Fruit fly (Drosophila melanogaster): Measurements from ENCODE around the gene CG8997.
A peak's percentile ranks its signal among the peaks of the same experiment; 100 is the strongest.

CG8997 gene

DNA sequence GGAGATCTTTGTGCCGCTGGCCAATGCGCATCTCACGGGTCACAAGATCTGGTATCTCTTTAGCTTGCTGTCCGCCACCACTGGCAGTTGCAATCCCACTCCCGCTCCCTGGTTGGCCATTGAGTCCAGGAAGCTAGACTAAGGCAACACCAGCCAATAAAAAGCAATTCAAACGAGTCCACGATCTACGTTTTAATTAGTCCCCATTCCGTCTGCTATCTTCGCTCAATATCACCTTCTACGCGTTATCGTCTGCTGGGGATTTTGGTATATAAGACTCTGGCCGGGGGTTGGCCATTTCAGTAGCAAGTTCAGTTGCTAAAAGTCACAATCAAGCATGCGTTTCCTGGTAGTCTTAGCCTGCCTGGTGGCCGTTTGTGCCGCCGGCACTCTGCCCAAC lies 2.5 kb upstream of the CG8997 start, which contains the start of gene CG7953:
CG7953 (plus strand) TSS at position 301 of the 400 bp plus-strand sequence.
- TF ChIP-seq noc (tag; optimal IDR thresholded peaks at IDR 0.05): no peak

DNA sequence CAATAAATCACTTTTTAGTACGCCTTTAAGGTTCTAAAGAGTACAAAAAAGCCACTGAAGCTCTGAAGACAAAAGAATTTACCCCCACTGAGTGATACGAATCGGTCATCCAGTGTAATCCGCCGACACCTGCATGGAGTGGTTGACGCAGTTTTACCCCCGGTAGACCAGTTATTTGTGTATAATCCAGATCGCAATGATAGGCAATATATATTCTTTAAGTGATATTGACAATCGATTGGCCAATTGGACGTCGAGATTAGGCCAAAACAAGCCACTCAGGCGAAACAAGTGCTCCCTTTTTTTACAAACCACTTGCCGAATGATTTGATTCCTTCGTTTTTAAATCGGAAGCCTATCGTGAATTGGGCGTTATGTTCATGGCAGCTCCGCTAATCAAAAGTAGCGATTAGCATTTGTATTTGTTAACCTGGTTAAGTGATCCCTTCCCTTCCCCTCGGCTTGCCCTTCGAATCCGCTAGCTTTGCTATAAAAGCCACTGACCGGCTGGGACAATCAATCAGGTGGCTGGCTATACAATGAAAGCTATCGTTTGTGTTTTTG lies 1.2 kb upstream of the CG8997 start, which contains the start of gene CG7916:
CG7916 (plus strand) TSS at position 514 of the 564 bp plus-strand sequence.
- TF ChIP-seq noc (tag; optimal IDR thresholded peaks at IDR 0.05): no peak

DNA sequence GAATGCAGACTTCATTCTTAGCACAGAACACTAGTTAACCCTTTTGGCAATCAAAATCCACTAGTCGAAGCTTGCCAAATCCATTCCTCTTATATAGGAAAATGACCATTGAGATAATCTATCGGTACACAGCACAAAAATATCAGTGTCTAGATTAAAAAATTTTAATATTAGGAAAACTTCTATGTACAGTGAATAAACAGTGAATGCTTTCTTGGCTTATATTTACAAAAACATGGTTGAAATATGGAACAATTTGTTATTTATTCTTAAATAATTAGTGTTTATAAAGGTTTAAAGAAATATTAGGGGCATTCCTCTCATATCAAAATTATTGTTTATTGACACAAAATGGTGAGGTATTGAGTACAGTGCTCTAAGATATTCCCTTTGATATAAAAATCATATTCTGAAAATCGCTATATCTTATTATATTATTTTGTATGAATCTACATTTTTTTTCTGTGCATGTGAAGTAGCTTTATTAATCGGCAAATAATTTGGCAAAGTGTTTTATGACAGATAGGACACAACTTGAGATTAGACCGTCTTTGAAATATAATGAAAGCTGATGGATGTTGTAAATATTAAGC lies 1.3 kb downstream of the CG8997 start, which contains the start of gene CG33306:
CG33306 (minus strand) TSS at position 51 of the 593 bp plus-strand sequence.
- peak; percentile 92 for TF ChIP-seq noc (tag; optimal IDR thresholded peaks at IDR 0.05)

DNA sequence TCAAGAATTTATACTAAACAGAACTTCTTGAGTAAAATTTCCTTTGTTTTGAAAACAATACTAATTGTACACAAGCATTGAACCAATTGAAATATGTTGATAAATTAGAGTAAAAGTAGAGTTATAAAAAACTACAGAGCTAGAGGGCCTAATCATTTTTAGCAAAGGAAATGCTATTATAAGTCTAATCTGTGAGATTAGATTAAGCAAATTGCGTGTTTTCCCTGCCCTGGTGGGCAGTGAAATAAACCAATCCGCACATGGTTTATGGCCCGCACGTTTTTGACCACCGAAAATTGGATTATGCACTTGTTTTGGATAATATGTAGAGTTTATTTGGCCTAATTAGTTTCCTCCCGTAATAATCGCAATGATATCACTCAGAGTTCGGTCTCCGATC lies 2.6 kb downstream of the CG8997 start:
- no peak for TF ChIP-seq noc (tag; optimal IDR thresholded peaks at IDR 0.05)

DNA sequence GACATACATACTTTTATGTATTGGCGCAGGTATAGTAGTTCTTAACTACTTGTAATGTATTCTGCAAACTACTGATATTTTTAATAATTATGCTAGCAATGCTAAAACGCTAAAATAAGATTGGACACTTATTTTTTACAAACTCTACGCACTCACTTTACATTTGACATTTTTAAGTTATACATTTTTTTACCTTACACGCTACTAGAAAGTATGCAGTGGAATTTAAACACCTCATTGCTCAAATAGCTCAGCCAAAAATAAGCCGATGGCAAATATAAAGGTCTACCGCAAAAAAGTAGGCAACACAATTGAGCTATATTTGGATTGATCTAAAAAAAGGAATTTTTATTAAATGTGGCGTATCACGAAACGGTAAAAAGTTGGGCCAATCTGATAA lies 3.0 kb downstream of the CG8997 start:
- TF ChIP-seq noc (tag; optimal IDR thresholded peaks at IDR 0.05): no peak

DNA sequence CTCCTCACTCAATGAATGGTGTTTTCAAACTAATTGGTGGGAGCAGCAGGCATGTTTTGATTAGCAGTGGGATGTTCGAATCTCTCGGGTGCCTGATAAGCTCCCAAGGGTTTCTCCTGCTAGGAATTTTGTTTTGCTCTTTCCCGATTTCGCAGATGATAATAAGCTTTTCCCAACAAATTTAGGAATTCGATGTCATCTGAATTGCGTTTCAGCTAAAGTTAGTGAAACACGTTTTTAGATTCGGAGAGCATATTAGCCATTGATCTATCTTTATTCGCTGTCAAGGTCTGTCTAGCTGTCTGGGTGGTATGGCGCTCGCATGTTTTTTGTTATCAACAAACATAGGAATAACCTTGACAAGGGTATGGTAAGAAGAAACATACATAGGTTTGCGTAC lies 3.6 kb downstream of the CG8997 start, which contains the start of gene CG33307:
CG33307 (minus strand) TSS at position 13 of the 400 bp plus-strand sequence.
- peak; percentile 61 for TF ChIP-seq noc (tag; optimal IDR thresholded peaks at IDR 0.05)

DNA sequence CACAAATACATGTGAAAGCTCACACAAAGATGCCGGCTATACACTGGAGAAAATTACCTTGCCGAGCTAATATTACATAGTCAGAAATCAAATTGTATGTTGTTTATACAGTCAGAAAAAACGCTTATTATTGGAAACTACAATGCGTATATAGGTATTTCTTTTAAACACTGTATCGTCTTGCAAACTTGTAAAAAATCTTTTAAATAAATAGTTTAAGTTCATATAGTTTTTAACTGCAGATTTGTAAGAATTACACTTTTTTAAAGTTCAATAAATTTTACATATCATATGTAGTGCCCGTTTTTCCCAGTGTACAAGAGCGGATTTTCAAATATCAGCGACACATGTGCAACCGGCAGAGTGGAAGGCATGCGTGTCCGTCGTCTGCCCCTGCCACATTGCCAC lies 5.4 kb downstream of the CG8997 start:
- peak; percentile 82 for TF ChIP-seq noc (tag; optimal IDR thresholded peaks at IDR 0.05)

DNA sequence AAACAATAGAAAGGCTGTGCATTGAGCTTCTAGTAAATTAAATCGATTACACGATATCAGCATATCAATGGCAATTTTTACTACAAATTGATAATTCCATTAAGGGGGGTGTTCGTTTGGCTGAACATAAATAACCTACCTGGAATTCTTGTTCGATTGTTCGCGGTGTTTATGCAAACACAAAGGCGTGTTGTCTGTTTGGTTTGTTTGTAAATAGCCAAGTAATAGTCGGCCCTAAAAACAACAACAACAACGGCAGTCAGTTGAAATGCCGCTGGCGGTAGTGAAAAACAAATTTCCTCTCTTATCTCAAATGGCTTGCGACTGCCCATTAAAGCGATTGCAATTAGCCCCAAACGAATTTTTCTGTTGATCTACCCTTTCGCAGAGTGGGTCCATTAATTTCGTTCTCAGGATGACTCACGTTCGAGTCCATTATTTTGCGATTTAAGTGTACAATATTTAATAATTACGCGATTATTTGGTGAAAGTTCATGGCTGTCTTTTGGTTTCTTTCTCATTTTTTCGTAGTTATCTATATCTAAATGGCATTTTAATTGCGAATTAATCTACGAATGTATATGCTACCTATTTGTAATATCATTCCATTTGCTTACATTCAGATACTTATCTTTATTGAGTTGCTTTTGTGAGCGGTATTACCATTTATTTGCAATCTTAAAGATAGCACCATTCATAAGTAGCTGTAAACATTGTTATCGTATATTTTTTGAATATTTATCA lies 6.3 kb downstream of the CG8997 start:
- peak; percentile 53 for TF ChIP-seq noc (tag; optimal IDR thresholded peaks at IDR 0.05)

DNA sequence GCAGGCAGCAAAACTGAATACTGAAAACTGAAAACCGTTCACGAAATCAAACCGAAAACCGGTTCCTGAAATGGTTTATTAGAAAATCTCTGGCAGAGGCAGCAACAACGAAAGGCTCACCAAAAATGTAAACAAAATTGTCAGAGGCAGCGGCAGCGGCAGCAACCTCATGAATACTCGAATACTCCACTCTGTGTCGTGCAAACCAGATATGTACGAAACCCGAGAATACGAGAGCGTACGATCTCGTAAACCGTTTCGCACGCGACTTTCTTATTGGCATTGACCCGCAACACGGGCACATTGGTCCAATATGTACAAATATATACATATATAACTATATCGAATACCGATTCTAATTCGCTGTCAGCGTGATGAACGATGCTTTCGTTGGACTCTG lies 7.5 kb downstream of the CG8997 start:
- TF ChIP-seq noc (tag; optimal IDR thresholded peaks at IDR 0.05): no peak

DNA sequence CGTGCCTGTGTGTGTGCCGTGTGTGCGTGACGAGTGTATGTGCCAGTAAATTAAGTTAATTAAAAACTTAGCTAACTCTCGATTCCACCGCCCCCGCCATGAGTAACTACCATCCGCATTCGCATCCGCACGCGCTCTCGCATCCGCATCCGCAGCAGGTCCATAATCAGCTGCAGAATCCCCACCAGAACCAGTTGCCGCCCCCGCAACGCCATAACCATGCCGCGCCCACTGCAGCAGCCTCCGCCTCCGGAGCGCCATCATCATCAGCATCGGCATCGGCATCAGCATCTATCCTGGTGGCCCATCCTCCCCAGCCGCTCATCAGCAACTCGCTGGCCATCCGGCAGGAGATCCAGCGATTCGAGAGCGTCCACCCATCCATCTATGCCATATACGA lies 9.2 kb downstream of the CG8997 start:
- TF ChIP-seq noc (tag; optimal IDR thresholded peaks at IDR 0.05): no peak

DNA sequence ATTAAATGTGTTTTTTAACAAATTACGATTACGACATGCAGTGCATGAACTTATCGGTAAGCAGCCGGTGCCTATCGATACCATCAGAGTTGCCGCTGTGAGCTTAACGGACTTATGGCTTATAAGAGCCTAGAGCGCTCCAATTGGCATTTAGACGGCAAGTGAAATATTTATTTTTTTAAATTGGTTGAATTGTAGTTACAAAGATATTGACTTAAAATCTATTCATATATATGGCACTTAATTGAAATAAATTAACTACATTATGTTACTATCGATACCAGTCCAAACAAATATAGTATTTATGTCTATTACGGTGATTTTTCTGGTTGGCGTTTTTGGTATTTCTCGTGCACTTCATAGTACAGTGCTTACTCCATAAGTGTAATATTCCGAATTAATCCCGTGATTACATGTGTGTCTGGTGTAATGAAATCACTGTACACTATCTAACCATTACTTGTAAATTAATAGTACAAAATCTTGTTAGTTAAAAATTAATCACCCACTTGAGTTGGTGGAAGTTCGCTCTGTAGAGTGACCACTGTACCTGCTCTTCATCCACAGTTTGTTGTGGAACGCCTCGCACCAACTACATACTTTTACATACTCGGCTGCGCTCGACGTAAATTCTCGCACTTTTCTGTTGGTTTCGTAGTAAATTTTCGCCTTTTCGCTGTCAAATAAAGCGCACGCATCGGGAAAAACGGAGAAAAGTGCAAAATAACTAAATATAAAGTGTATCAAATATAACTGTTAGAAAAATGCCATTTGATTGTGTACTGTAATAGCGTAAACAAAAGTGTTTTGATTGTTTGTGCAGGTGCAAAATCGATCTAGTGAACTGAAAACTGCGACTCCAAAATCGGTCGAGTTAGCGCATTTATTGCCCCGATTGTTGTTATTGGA lies 9.9 kb downstream of the CG8997 start, which contains the start of the genes mRpS23 and CenG1A:
mRpS23 (minus strand) TSS at position 71 of the 909 bp plus-strand sequence.
CenG1A (plus strand) TSS at position 563 of the 909 bp plus-strand sequence.
- TF ChIP-seq noc (tag; optimal IDR thresholded peaks at IDR 0.05): peak; percentile 99

DNA sequence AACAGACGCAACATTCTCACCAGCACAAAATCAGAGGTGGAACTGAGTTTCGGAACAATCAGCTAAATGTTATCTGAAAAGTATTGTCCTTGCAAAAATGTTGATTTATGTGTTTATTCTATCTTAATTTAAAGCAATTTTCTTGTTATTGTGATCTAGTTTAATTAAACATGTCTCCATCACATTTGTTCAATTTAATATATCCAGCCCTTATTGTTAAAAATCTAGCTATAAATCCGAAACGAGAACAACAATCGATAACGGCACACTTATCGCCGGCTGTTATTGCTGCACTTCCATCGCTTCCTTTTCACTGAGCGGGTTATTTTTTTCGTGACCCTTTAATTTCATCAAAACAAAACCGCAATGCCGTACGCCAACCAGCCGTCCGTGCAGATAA lies 12.1 kb downstream of the CG8997 start, which contains the start of the genes GatC, PolG2 and Polr2C:
GatC (minus strand) TSS at position 48 of the 400 bp plus-strand sequence.
PolG2 (minus strand) TSS at position 48 of the 400 bp plus-strand sequence.
Polr2C (plus strand) TSS at position 280 of the 400 bp plus-strand sequence.
- TF ChIP-seq noc (tag; optimal IDR thresholded peaks at IDR 0.05): no peak

DNA sequence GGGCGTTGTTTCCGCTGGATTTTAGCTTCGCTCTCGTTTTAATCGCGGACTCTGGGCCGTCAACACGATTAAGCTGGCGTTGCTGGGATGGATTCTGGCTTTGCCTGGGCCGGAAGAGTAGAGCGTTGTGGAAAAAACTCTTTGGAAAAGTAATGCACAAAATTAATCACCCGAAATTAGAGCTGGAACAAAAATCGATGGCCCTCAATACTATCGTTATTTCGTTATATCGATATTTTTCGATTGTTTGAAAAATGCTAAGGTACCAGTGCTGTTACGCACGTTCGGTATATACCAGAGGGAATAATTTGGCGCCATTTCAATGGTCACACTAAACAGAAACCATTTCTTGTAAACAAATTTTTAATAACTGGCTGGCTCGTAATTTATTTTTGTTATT lies 15.6 kb downstream of the CG8997 start, which contains the start of the genes Arpc1 and Orc5:
Arpc1 (minus strand) TSS at position 202 of the 400 bp plus-strand sequence.
Orc5 (plus strand) TSS at position 298 of the 400 bp plus-strand sequence.
- TF ChIP-seq noc (tag; optimal IDR thresholded peaks at IDR 0.05): no peak

DNA sequence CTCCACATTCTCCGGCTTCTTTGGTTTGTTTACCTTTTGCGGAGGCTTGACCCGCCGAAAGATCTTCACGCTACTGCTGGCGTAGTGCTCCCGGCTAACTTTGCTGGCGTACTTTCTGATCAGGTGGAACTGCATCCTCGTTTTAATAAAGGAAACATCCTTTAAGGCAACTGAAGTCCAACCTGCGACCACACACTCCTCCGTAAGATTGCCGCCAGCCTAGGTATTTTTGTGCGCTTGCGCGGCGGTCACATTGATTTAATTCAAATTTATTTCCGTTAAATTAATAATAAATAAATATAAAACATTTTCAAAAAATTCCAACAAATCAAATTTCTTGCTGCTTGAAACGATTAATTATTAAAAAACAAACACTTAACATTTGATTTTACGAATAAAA lies 17.6 kb downstream of the CG8997 start, which contains the start of gene PolG1:
PolG1 (minus strand) TSS at position 216 of the 400 bp plus-strand sequence.
- TF ChIP-seq noc (tag; optimal IDR thresholded peaks at IDR 0.05): no peak

DNA sequence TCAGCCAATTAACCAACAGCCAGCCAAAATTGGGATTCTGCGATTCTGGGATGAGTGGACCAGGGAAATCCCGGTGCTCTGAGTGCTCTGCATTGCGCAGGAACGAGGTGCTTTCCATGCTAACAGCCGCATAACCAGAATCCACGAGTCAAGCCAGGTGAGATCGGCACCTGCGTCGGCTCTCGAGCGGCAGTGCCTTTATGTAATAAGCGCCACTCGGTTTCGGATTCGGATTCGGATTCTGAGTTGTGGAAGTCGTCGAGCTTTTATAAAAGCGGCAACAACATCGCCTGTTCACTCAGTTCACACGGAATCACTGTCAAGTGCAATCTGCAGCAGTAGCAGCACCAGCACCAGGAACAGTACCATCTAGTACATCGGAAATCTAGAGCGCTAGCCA lies 24.2 kb downstream of the CG8997 start, which contains the start of gene b:
b (plus strand) TSS at position 301 of the 400 bp plus-strand sequence.
- no peak for TF ChIP-seq noc (tag; optimal IDR thresholded peaks at IDR 0.05)
